Fruit fly (Drosophila melanogaster): Measurements from ENCODE around the gene Surf4.
A peak's percentile ranks its signal among the peaks of the same experiment; 100 is the strongest.

The Surf4 gene

DNA sequence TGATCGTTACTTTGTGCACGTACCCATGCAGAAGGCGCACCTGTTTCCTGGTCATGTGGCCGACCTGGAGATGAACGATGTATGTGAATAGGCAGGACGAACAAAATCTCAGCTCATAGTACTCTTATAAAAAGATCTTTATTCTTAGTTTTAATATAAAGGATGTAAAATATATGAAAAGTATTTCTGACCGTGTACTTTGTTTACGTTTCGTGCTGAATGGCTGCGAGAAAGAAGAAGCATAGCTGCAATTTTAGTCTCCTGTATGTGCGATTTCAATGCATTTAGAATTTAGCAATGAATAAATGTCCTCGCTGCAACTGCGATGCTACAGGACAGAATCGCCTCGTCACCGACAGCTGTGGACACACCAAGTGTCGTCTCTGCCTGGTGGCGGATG is 1.8 kb upstream of the Surf4 start, which contains the start of the genes CG42726 and CG42727 (continued):
- no peak for TF ChIP-seq Sry-β (GFP tag; optimal IDR thresholded peaks at IDR 0.05)
- TF ChIP-seq p53 (GFP tag; optimal IDR thresholded peaks at IDR 0.05), result no peak
- peak; percentile 18; the same call in 1 of the 2 replicates for TF ChIP-seq CG3847 (GFP tag; IDR thresholded peaks at IDR 0.05)
- TF ChIP-seq CG9817 (tag; optimal IDR thresholded peaks at IDR 0.05), result peak; percentile 40
- peak; percentile 41; the same call in 1 of the 2 replicates for TF ChIP-seq ranshi (GFP tag; IDR thresholded peaks at IDR 0.05)
- TF ChIP-seq stc (GFP tag; IDR thresholded peaks at IDR 0.05), result 0 out of 2 replicates have a peak, but pooled peaks have one; percentile 31
- TF ChIP-seq al (GFP tag; IDR thresholded peaks at IDR 0.05), result no peak
- no peak for TF ChIP-seq CHES-1-like (GFP tag; optimal IDR thresholded peaks at IDR 0.05)
- 0 out of 3 replicates have a peak, but pooled peaks have one; percentile 39 for TF ChIP-seq CG34422 (GFP tag; IDR thresholded peaks at IDR 0.05)
- TF ChIP-seq B-H1 (GFP tag; IDR thresholded peaks at IDR 0.05), result no peak
- TF ChIP-seq cato (GFP tag; optimal IDR thresholded peaks at IDR 0.05; ENCODE audit: borderline replicate concordance), result peak; percentile 0
- TF ChIP-seq CG3838 (GFP tag; optimal IDR thresholded peaks at IDR 0.05), result peak; percentile 2
- TF ChIP-seq gsb (GFP tag; IDR thresholded peaks at IDR 0.05), result no peak
- peak; percentile 11; the same call in 1 of the 2 replicates for TF ChIP-seq Oaz (GFP tag; IDR thresholded peaks at IDR 0.05)
- no peak for TF ChIP-seq CG6654 (GFP tag; optimal IDR thresholded peaks at IDR 0.05)
- TF ChIP-seq CG1647 (GFP tag; optimal IDR thresholded peaks at IDR 0.05), result peak; percentile 1
- peak; percentile 40; the same call in 1 of the 2 replicates for TF ChIP-seq CG10366 (GFP tag; IDR thresholded peaks at IDR 0.05)
- 0 out of 3 replicates have a peak, but pooled peaks have one; percentile 16 for TF ChIP-seq CG7963 (GFP tag; IDR thresholded peaks at IDR 0.05; ENCODE audit: partially characterized antibody)
- peak; percentile 39 for TF ChIP-seq grau (tag; optimal IDR thresholded peaks at IDR 0.05)
- TF ChIP-seq vfl (GFP tag; optimal IDR thresholded peaks at IDR 0.05), result peak; percentile 16
- no peak for TF ChIP-seq CG17186 (GFP tag; optimal IDR thresholded peaks at IDR 0.05)
- TF ChIP-seq CG6765 (GFP tag; optimal IDR thresholded peaks at IDR 0.05), result no peak
- no peak for TF ChIP-seq Tbp (GFP tag; optimal IDR thresholded peaks at IDR 0.05)
- TF ChIP-seq pb (GFP tag; optimal IDR thresholded peaks at IDR 0.05), result no peak
- TF ChIP-seq ken (GFP tag; IDR thresholded peaks at IDR 0.05), result peak; percentile 43; the same call in 1 of the 3 replicates
- TF ChIP-seq sima (GFP tag; optimal IDR thresholded peaks at IDR 0.05), result no peak
- TF ChIP-seq nerfin-1 (tag; optimal IDR thresholded peaks at IDR 0.05), result peak; percentile 54
- no peak for TF ChIP-seq Sox100B (GFP tag; optimal IDR thresholded peaks at IDR 0.05)
- TF ChIP-seq lola (GFP tag; optimal IDR thresholded peaks at IDR 0.05), result peak in 1 of 3 experiments; percentile 17
- TF ChIP-seq toy (GFP tag; IDR thresholded peaks at IDR 0.05), result no peak
- peak; percentile 30 for TF ChIP-seq sisA (GFP tag; IDR thresholded peaks at IDR 0.05)
- no peak for TF ChIP-seq pan (optimal IDR thresholded peaks at IDR 0.05)
- TF ChIP-seq pan (GFP tag; optimal IDR thresholded peaks at IDR 0.05 in 1 of 2, IDR thresholded peaks at IDR 0.05 in 1 of 2), result peak in 1 of 2 experiments; percentile 48
- peak; percentile 96 for TF ChIP-seq CG17385 (GFP tag; optimal IDR thresholded peaks at IDR 0.05)
- peak; percentile 3 for TF ChIP-seq CG10654 (GFP tag; optimal IDR thresholded peaks at IDR 0.05)
- peak; percentile 36 for TF ChIP-seq nmo (GFP tag; optimal IDR thresholded peaks at IDR 0.05)
- TF ChIP-seq unpg (GFP tag; optimal IDR thresholded peaks at IDR 0.05), result peak; percentile 50
- 0 out of 2 replicates have a peak, but pooled peaks have one; percentile 19 for TF ChIP-seq H2.0 (GFP tag; IDR thresholded peaks at IDR 0.05)
- TF ChIP-seq YL-1 (GFP tag; optimal IDR thresholded peaks at IDR 0.05), result peak; percentile 21
- TF ChIP-seq CG17612 (GFP tag; IDR thresholded peaks at IDR 0.05), result 0 out of 2 replicates have a peak, but pooled peaks have one; percentile 33
- no peak for TF ChIP-seq Side (GFP tag; optimal IDR thresholded peaks at IDR 0.05)
- TF ChIP-seq ssp (GFP tag; IDR thresholded peaks at IDR 0.05), result 0 out of 2 replicates have a peak, but pooled peaks have one; percentile 6
- peak; percentile 20 for TF ChIP-seq CG12155 (GFP tag; optimal IDR thresholded peaks at IDR 0.05)
- TF ChIP-seq ems (GFP tag; optimal IDR thresholded peaks at IDR 0.05), result peak; percentile 52
- TF ChIP-seq CG1602 (GFP tag; optimal IDR thresholded peaks at IDR 0.05), result no peak
- peak; percentile 33 for TF ChIP-seq mam (GFP tag; optimal IDR thresholded peaks at IDR 0.05)
- TF ChIP-seq CG4617 (GFP tag; optimal IDR thresholded peaks at IDR 0.05; ENCODE audit: borderline replicate concordance), result peak; percentile 61
- peak; percentile 13 for TF ChIP-seq CG2116 (GFP tag; optimal IDR thresholded peaks at IDR 0.05)
- TF ChIP-seq CG10979 (tag; optimal IDR thresholded peaks at IDR 0.05), result peak; percentile 30
- TF ChIP-seq dpn (GFP tag; optimal IDR thresholded peaks at IDR 0.05), result peak in 1 of 2 experiments; percentile 46
- peak; percentile 8 for TF ChIP-seq CG9727 (GFP tag; optimal IDR thresholded peaks at IDR 0.05)
